Worm (Caenorhabditis elegans) whole organism, L4/young adult: ENCODE data around the gene oac-23.

Source experiments
- W03F9.2 ChIP-seq: fragments of 150-350 bp; optimal IDR thresholded peaks from 2 replicates; lab custom pipeline; 2014; ENCODE audit warnings: missing biosample characterization, missing genetic modification characterization
- dao-5 ChIP-seq: sonication (generic microtip); optimal IDR thresholded peaks from 2 replicates; lab custom pipeline; 2016; ENCODE audit warnings: missing genotype, missing genetic modification characterization, moderate library complexity, missing compliant biosample characterization
- him-1 ChIP-seq: sonication (generic microtip); optimal IDR thresholded peaks from 2 replicates; lab custom pipeline; 2016; ENCODE audit warnings: missing genotype, missing genetic modification reagents, missing genetic modification characterization, missing compliant biosample characterization

- TF ChIP-seq dao-5 (tag; lab: Kevin White, UChicago) (no peak), W03F9.2 (tag; lab: Kevin White, UChicago) (no peak), him-1 (tag; lab: Kevin White, UChicago) (no peak)
These were observed 39.6 kb upstream of the oac-23 start for ce11 chrIV:3841607-3842006.
